Fruit fly (Drosophila melanogaster) whole organism, adult: ENCODE results near the gene CG1273.

ENCODE experiments used
- CG12768 ChIP-seq: fragments of 200-800 bp; sonication (Bioruptor generic); optimal IDR thresholded peaks from 2 replicates; lab custom pipeline; 2017; ENCODE audit warnings: missing biosample characterization, missing genetic modification characterization, mild to moderate bottlenecking, moderate library complexity, missing genetic modification reagents
- bab1 ChIP-seq: fragments of 200-800 bp; sonication (Bioruptor generic); optimal IDR thresholded peaks from 3 replicates; lab custom pipeline; 2019; ENCODE audit warnings: missing biosample characterization, mild to moderate bottlenecking, missing genetic modification characterization, moderate library complexity
- kay ChIP-seq: fragments of 200-800 bp; sonication (Bioruptor generic); peaks from one replicate; lab custom pipeline; 2016; ENCODE audit warnings: missing biosample characterization, missing genetic modification characterization, borderline replicate concordance

DNA sequence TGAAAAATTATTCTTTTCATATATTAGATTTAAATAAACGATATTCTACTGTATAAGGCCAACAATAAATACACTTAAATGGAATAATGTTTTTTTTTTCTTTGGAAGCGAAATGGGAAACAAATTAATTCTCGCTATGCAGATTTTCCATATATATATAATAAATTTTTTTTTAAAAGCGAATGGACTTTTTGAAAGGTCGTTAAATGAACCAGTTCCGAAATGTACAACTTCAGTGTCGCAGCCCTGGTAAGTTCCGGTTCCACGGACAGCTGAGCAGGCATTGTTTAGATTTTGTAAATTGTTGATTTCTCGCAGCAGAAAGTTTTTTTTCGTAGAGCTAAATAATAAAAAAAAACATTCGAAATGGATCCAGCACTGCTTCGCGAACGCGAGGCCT, 23.3 kb downstream of the CG1273 start, which contains the start of gene TfIIEbeta:
- peak; percentile 14 for TF ChIP-seq bab1 (GFP tag; lab: Kevin White, UChicago)
- TF ChIP-seq kay (GFP tag; lab: Kevin White, UChicago), result no peak
- TF ChIP-seq CG12768 (GFP tag; lab: Kevin White, UChicago), result no peak
